Worm (Caenorhabditis elegans): Measurements from ENCODE around the gene C45G7.13.

- TF ChIP-seq W03F9.2 (tag; optimal IDR thresholded peaks at IDR 0.05) (no peak), him-1 (tag; optimal IDR thresholded peaks at IDR 0.05) (no peak)
These were observed 16.8 kb downstream of the C45G7.13 start for ce11 chrIV:2434366-2434765.

Data from whole organism, L4/young adult.